Fruit fly (Drosophila melanogaster): ENCODE results near the gene Npc2f.
A peak's percentile ranks its signal among the peaks of the same experiment; 100 is the strongest.

Gene Npc2f

DNA sequence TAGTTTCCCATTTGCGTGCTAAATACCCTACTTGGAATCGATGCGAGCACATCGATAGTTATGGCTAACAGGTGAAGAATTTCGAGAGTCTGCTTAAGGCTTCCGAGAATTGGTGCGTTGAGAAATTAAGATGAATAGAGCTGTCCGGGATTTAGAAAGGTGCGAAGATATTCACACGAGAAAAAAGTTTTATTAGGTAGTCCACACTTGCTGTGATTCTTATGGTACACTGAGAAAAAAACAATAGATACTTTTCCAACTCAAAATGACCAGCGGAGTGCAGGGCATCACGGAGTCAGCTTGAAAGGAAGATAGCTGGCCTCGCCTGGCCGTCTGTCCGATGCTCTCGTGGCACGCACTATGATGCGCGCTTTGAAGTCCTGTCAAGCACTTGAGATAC lies 6.8 kb downstream of the Npc2f start (continued):
- TF ChIP-seq lola (GFP tag; optimal IDR thresholded peaks at IDR 0.05) (no peak), dsf (GFP tag; optimal IDR thresholded peaks at IDR 0.05; ENCODE audit: borderline replicate concordance) (no peak), dmrt93B (GFP tag; optimal IDR thresholded peaks at IDR 0.05) (peak; percentile 13), jim (GFP tag; optimal IDR thresholded peaks at IDR 0.05) (no peak), h (GFP tag; optimal IDR thresholded peaks at IDR 0.05) (peak; percentile 73), N (GFP tag; optimal IDR thresholded peaks at IDR 0.05) (no peak), Dfd (GFP tag; optimal IDR thresholded peaks at IDR 0.05) (no peak), Hr78 (GFP tag; optimal IDR thresholded peaks at IDR 0.05) (no peak), rgr (GFP tag; optimal IDR thresholded peaks at IDR 0.05) (peak; percentile 56)

DNA sequence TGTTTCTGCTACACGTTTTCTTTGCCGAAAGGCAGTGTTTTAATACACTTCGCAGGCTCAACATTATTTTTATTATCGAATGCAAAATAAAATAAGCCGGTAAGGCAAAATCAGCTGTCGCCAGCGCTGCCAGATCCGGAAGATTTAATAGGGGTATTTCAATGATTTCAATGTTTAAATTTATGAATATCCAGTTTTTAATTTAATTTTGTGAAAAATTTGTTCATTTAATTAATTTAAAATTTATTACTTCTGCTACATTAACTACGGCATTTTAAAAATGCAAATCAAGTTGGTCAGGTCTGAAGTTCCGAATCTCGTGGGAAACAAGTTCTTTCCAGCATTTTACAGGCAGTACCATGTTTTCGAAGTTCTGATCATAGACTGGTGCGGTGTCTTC lies 11.1 kb downstream of the Npc2f start, which contains the start of gene Slimp:
Gene Slimp (minus strand): TSS at position 130 of the 400 bp plus-strand sequence.
- TF ChIP-seq rgr (GFP tag; optimal IDR thresholded peaks at IDR 0.05) (peak; percentile 55), Sp1 (GFP tag; optimal IDR thresholded peaks at IDR 0.05) (peak; percentile 10), HLH106 (tag; optimal IDR thresholded peaks at IDR 0.05) (peak; percentile 50), psq (GFP tag; optimal IDR thresholded peaks at IDR 0.05) (peak; percentile 19), Hnf4 (GFP tag; optimal IDR thresholded peaks at IDR 0.05) (peak; percentile 38), lola (GFP tag; optimal IDR thresholded peaks at IDR 0.05) (no peak), woc (GFP tag; optimal IDR thresholded peaks at IDR 0.05) (peak; percentile 37), Jra (GFP tag; optimal IDR thresholded peaks at IDR 0.05) (no peak), br (GFP tag; optimal IDR thresholded peaks at IDR 0.05) (peak; percentile 40), Rel (GFP tag; optimal IDR thresholded peaks at IDR 0.05) (no peak), Rel (tag; optimal IDR thresholded peaks at IDR 0.05) (peak; percentile 18), ey (GFP tag; optimal IDR thresholded peaks at IDR 0.05) (peak; percentile 37), Hr78 (GFP tag; optimal IDR thresholded peaks at IDR 0.05) (no peak), foxo (GFP tag; optimal IDR thresholded peaks at IDR 0.05) (peak in 1 of 2 experiments; percentile 49), fru (GFP tag; optimal IDR thresholded peaks at IDR 0.05) (peak; percentile 28), CG9705 (GFP tag; optimal IDR thresholded peaks at IDR 0.05) (peak; percentile 13), sage (GFP tag; optimal IDR thresholded peaks at IDR 0.05) (peak; percentile 43), h (GFP tag; optimal IDR thresholded peaks at IDR 0.05) (peak; percentile 53), dl (GFP tag; optimal IDR thresholded peaks at IDR 0.05; ENCODE audit: insufficient read depth in 1 of 2, partially characterized antibody in 2 of 2) (no peak), sv (GFP tag; optimal IDR thresholded peaks at IDR 0.05) (peak; percentile 1)

DNA sequence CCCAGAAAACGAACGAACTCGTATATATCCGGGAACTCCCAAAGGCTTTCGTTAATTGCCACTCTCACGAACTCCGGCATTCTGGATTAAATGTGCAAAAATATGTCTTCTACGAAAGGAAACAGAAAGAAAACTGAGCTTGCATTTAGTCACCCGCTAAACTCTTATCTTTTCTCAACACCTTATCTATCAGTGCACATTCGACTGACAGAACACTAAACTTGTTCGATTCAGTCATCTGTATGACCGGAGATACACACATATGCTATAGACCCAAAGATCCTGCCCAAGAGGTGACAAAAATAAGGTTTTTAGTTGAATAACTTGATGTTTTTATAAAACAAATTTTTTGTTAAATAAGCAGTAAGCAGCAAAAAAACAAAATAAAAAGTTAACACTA lies 12.4 kb downstream of the Npc2f start, which contains the start of gene p38c:
Gene p38c (minus strand): TSS at position 101 of the 400 bp plus-strand sequence.
- TF ChIP-seq Rel (GFP tag; optimal IDR thresholded peaks at IDR 0.05) = no peak
- TF ChIP-seq Rel (tag; optimal IDR thresholded peaks at IDR 0.05) = peak; percentile 55
- TF ChIP-seq Hr78 (GFP tag; optimal IDR thresholded peaks at IDR 0.05) = no peak

DNA sequence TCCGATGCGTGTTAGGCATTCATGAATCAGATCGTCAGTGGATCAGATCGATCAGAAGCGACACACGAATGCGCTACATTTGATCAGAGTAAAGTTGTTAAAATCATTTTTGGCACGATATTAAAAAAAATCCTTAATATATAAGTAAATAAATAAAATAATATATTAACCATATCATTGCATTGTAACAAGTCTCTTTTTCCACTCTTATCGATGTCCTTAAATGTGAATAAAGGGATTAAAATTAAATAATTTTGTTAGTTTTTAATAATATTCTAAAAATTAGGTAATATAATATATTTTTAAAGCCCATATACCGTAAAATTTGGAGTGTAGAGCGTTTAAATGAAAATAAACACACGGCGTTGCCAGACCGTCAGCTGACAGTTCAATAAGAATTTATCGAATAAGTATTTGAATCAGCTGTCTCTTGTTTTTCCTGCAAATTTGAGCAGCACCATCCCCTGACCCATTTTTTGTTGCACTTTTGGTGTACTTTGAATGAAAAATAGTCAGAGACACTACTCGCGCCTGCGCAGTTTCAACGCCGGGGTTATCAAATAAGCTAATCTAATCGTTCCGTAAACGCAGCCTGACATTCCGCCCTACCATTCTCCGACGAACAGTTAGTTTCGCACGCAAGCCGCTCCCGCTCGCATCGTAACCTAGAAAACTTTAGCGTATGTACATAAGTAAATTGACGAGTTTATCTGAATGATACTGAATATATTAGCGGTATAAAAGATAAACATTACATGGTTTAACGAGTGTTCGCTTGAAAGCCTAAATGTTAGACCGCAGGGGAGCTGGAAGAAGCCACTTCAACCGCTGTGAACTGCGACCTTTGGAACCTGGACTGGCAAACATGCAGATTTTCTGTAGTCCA lies 14.5 kb downstream of the Npc2f start, which contains the start of the genes p38a and CG6178:
Gene p38a (minus strand): TSS at position 398 of the 886 bp plus-strand sequence.
Gene CG6178 (plus strand): TSS at position 424 of the 886 bp plus-strand sequence.
- TF ChIP-seq dsf (GFP tag; optimal IDR thresholded peaks at IDR 0.05; ENCODE audit: borderline replicate concordance) (peak; percentile 66), pan (optimal IDR thresholded peaks at IDR 0.05) (no peak), fru (GFP tag; optimal IDR thresholded peaks at IDR 0.05) (peak; percentile 92), Hr83 (GFP tag; optimal IDR thresholded peaks at IDR 0.05; ENCODE audit: poor library complexity, severe bottlenecking) (peak; percentile 64), HLH106 (tag; optimal IDR thresholded peaks at IDR 0.05) (peak; percentile 99), brk (GFP tag; optimal IDR thresholded peaks at IDR 0.05) (no peak), dmrt93B (GFP tag; optimal IDR thresholded peaks at IDR 0.05) (peak; percentile 98), Sp1 (GFP tag; optimal IDR thresholded peaks at IDR 0.05) (peak; percentile 99), Hnf4 (GFP tag; optimal IDR thresholded peaks at IDR 0.05) (peak; percentile 62), Hr78 (GFP tag; optimal IDR thresholded peaks at IDR 0.05) (no peak), sage (GFP tag; optimal IDR thresholded peaks at IDR 0.05) (peak; percentile 65), OdsH (GFP tag; optimal IDR thresholded peaks at IDR 0.05) (peak; percentile 94), Dif (GFP tag; optimal IDR thresholded peaks at IDR 0.05; ENCODE audit: partially characterized antibody) (no peak), Mio (GFP tag; optimal IDR thresholded peaks at IDR 0.05) (peak; percentile 37), CG9705 (GFP tag; optimal IDR thresholded peaks at IDR 0.05) (peak; percentile 91), CG32264 (GFP tag; optimal IDR thresholded peaks at IDR 0.05) (peak; percentile 20), foxo (GFP tag; optimal IDR thresholded peaks at IDR 0.05) (peak in 1 of 2 experiments; percentile 96), N (GFP tag; optimal IDR thresholded peaks at IDR 0.05) (no peak), Jra (GFP tag; optimal IDR thresholded peaks at IDR 0.05) (peak; percentile 66), tai (GFP tag; optimal IDR thresholded peaks at IDR 0.05) (no peak), usp (GFP tag; optimal IDR thresholded peaks at IDR 0.05) (no peak), Myc (optimal IDR thresholded peaks at IDR 0.05) (peak; percentile 55), h (GFP tag; optimal IDR thresholded peaks at IDR 0.05) (peak; percentile 86), Dfd (GFP tag; optimal IDR thresholded peaks at IDR 0.05) (no peak), rgr (GFP tag; optimal IDR thresholded peaks at IDR 0.05) (peak; percentile 95), woc (GFP tag; optimal IDR thresholded peaks at IDR 0.05) (peak; percentile 55), dl (GFP tag; optimal IDR thresholded peaks at IDR 0.05; ENCODE audit: insufficient read depth in 1 of 2, partially characterized antibody in 2 of 2) (no peak), Rel (GFP tag; optimal IDR thresholded peaks at IDR 0.05) (peak; percentile 37), Rel (tag; optimal IDR thresholded peaks at IDR 0.05) (peak; percentile 86), Vsx2 (GFP tag; optimal IDR thresholded peaks at IDR 0.05; ENCODE audit: partially characterized antibody) (no peak), sv (GFP tag; optimal IDR thresholded peaks at IDR 0.05) (peak; percentile 56), Abd-B (GFP tag; optimal IDR thresholded peaks at IDR 0.05) (no peak), CrebA (GFP tag; optimal IDR thresholded peaks at IDR 0.05; ENCODE audit: borderline replicate concordance) (no peak), lola (GFP tag; optimal IDR thresholded peaks at IDR 0.05) (no peak), br (GFP tag; optimal IDR thresholded peaks at IDR 0.05) (peak; percentile 85)
